Worm (Caenorhabditis elegans): ENCODE data around the gene Y61A9LA.7.

Gene Y61A9LA.7

DNA sequence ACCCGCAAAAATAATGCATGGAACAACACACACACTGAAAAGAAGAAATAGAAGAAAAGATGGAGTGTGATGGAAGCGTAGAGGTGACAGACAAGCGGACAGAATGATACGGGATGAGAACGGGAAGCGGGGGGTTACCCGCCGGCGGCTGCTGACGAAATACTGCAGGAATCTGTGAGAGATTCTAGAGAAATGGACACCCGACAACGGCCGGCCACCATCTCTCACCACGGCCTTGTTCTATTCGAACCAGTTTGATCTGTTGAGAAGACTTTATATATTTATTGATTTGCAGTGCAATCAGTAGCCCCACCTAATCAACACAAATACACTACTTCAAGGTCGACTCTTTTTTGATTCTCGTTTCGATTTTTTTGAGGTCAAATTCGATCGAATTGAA, 9.1 kb downstream of the Y61A9LA.7 start (continued):
- TF ChIP-seq pqm-1 (tag; optimal IDR thresholded peaks at IDR 0.05) (no peak), mdl-1 (tag; optimal IDR thresholded peaks at IDR 0.05) (no peak), nhr-12 (tag; optimal IDR thresholded peaks at IDR 0.05) (no peak), nhr-28 (tag; optimal IDR thresholded peaks at IDR 0.05) (no peak), zag-1 (tag; optimal IDR thresholded peaks at IDR 0.05) (no peak), ceh-9 (tag; optimal IDR thresholded peaks at IDR 0.05) (no peak), daf-12 (tag; optimal IDR thresholded peaks at IDR 0.05) (no peak), fos-1 (tag; optimal IDR thresholded peaks at IDR 0.05) (no peak), mml-1 (tag; optimal IDR thresholded peaks at IDR 0.05) (no peak), nhr-67 (tag; optimal IDR thresholded peaks at IDR 0.05) (no peak), ZK546.5 (tag; optimal IDR thresholded peaks at IDR 0.05) (no peak), lsy-12 (tag; optimal IDR thresholded peaks at IDR 0.05) (no peak), skn-1 (tag; optimal IDR thresholded peaks at IDR 0.05) (peak; percentile 49), unc-39 (tag; optimal IDR thresholded peaks at IDR 0.05) (no peak), pha-4 (tag; optimal IDR thresholded peaks at IDR 0.05) (peak; percentile 24), nfya-1 (tag; optimal IDR thresholded peaks at IDR 0.05; ENCODE audit: insufficient read depth) (peak; percentile 56), ztf-4 (tag; optimal IDR thresholded peaks at IDR 0.05) (no peak), nhr-76 (tag; optimal IDR thresholded peaks at IDR 0.05) (no peak)

ce11 chrV:4549191-4549590, 10.4 kb downstream of the Y61A9LA.7 start, which contains the start of gene sos-1:
Gene sos-1, minus strand, starts transcription at chrV:4549291.
- TF ChIP-seq ceh-82 (tag; optimal IDR thresholded peaks at IDR 0.05) (no peak), pqm-1 (tag; optimal IDR thresholded peaks at IDR 0.05) (no peak), tbx-2 (tag; optimal IDR thresholded peaks at IDR 0.05) (no peak), pha-4 (tag; optimal IDR thresholded peaks at IDR 0.05) (no peak), ceh-28 (tag; optimal IDR thresholded peaks at IDR 0.05) (no peak), ZK546.5 (tag; optimal IDR thresholded peaks at IDR 0.05) (no peak), nhr-237 (tag; optimal IDR thresholded peaks at IDR 0.05) (no peak), unc-62 (GFP tag; optimal IDR thresholded peaks at IDR 0.05) (no peak), fkh-2 (tag; optimal IDR thresholded peaks at IDR 0.05) (no peak), nhr-76 (tag; optimal IDR thresholded peaks at IDR 0.05) (no peak), ztf-11 (tag; optimal IDR thresholded peaks at IDR 0.05) (no peak), hmg-11 (tag; optimal IDR thresholded peaks at IDR 0.05) (no peak), elt-2 (tag; optimal IDR thresholded peaks at IDR 0.05) (no peak)

DNA sequence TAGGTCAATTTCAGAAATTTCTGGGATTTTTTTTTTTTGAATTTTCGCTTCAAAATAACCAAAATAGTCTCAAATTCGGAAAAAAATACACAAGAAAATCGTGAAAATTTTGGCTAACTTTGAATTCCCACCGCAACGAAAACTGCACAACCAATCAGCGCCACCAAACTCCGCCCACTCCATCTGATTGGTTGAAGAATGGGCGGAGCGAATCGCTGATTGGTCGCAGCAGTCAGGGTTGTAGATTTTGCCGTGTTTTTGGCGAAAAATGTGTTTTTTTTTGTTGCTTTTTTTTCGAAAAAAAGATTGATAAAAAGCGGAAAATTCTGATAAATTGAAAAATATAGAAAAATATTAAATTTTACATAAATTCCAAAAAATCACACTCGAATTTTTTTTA, 12.7 kb downstream of the Y61A9LA.7 start:
- peak; percentile 90 for TF ChIP-seq nfya-1 (tag; optimal IDR thresholded peaks at IDR 0.05; ENCODE audit: insufficient read depth)
- TF ChIP-seq snpc-4 (tag; optimal IDR thresholded peaks at IDR 0.05), result no peak
- no peak for TF ChIP-seq jun-1 (tag; optimal IDR thresholded peaks at IDR 0.05)
- TF ChIP-seq aly-2 (tag; optimal IDR thresholded peaks at IDR 0.05), result no peak
- no peak for TF ChIP-seq mdl-1 (tag; optimal IDR thresholded peaks at IDR 0.05)
- no peak for TF ChIP-seq pha-4 (tag; optimal IDR thresholded peaks at IDR 0.05)

- TF ChIP-seq nfya-1 (tag; optimal IDR thresholded peaks at IDR 0.05; ENCODE audit: insufficient read depth), result peak; percentile 99
- no peak for TF ChIP-seq ztf-11 (tag; optimal IDR thresholded peaks at IDR 0.05)
Measured at ce11 chrV:4539855-4540254, 19.7 kb downstream of the Y61A9LA.7 start.

DNA sequence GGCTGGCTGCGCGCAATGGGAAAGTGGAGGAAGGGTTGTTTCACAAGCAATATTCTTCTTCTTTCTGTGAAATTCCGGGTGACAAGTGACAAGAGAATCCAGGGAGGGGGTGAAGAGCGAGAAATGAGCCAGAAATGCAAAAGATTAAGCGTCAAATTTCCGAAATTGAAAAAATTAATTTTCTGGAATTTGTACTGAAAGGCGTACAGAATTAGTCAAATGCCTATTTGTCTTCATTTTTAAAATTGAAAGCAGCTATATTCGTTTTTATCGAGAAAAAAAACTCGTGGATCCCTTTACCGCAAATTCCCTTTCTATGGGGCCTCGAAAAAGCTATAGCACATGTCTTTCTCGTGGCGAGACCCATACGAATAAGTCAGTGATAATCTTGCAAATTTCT, 23.9 kb downstream of the Y61A9LA.7 start:
- TF ChIP-seq mml-1 (tag; optimal IDR thresholded peaks at IDR 0.05), result no peak
- TF ChIP-seq fkh-10 (GFP tag; optimal IDR thresholded peaks at IDR 0.05), result no peak
- TF ChIP-seq jun-1 (tag; optimal IDR thresholded peaks at IDR 0.05), result no peak
- no peak for TF ChIP-seq egl-5 (tag; optimal IDR thresholded peaks at IDR 0.05)
- no peak for TF ChIP-seq zag-1 (tag; optimal IDR thresholded peaks at IDR 0.05)
- no peak for TF ChIP-seq ama-1 (optimal IDR thresholded peaks at IDR 0.05)
- TF ChIP-seq unc-39 (tag; optimal IDR thresholded peaks at IDR 0.05), result no peak
- TF ChIP-seq sea-2 (GFP tag; optimal IDR thresholded peaks at IDR 0.05), result no peak

ce11 chrV:4527934-4528333, 31.7 kb downstream of the Y61A9LA.7 start:
- TF ChIP-seq nhr-76 (tag; optimal IDR thresholded peaks at IDR 0.05), result no peak
- no peak for TF ChIP-seq fkh-10 (GFP tag; optimal IDR thresholded peaks at IDR 0.05)
- no peak for TF ChIP-seq nhr-25 (tag; optimal IDR thresholded peaks at IDR 0.05)
- no peak for TF ChIP-seq lin-39 (tag; optimal IDR thresholded peaks at IDR 0.05)
- TF ChIP-seq unc-39 (tag; optimal IDR thresholded peaks at IDR 0.05), result no peak
- TF ChIP-seq pha-4 (tag; optimal IDR thresholded peaks at IDR 0.05), result no peak
- no peak for TF ChIP-seq lsy-12 (tag; optimal IDR thresholded peaks at IDR 0.05)
- TF ChIP-seq elt-1 (tag; optimal IDR thresholded peaks at IDR 0.05), result no peak
- TF ChIP-seq fos-1 (tag; optimal IDR thresholded peaks at IDR 0.05), result no peak
- no peak for TF ChIP-seq unc-62 (GFP tag; optimal IDR thresholded peaks at IDR 0.05)
- TF ChIP-seq nfya-1 (tag; optimal IDR thresholded peaks at IDR 0.05; ENCODE audit: insufficient read depth), result no peak
- TF ChIP-seq fkh-2 (tag; optimal IDR thresholded peaks at IDR 0.05), result no peak
- no peak for TF ChIP-seq nhr-67 (tag; optimal IDR thresholded peaks at IDR 0.05)

Measured in whole organism, L3 larva.